Worm (Caenorhabditis elegans) whole organism, L2 larva: Measurements from ENCODE around the gene col-171.

Experiments used
- F13H6.1 ChIP-seq: sonication (generic microtip); optimal IDR thresholded peaks from 2 replicates; lab custom pipeline; 2016; ENCODE audit warnings: missing genetic modification characterization, missing compliant biosample characterization
- R02D3.7 ChIP-seq: fragments of 150-350 bp; optimal IDR thresholded peaks from 2 replicates; lab custom pipeline; 2014; ENCODE audit warnings: missing biosample characterization, missing genetic modification characterization
- Y55F3AM.14 ChIP-seq: fragments of 200-800 bp; sonication (Bioruptor generic); optimal IDR thresholded peaks from 2 replicates; lab custom pipeline; 2018; ENCODE audit warnings: mild to moderate bottlenecking, missing genetic modification characterization, missing compliant biosample characterization
- alr-1 ChIP-seq: fragments of 150-350 bp; optimal IDR thresholded peaks from 2 replicates; lab custom pipeline; 2014; ENCODE audit warnings: missing biosample characterization, missing genetic modification characterization
- ama-1 ChIP-seq: fragments of 150-350 bp; optimal IDR thresholded peaks from 2 replicates; lab custom pipeline; 2018; ENCODE audit warnings: inconsistent platforms
- ceh-82 ChIP-seq: fragments of 150-350 bp; optimal IDR thresholded peaks from 2 replicates; lab custom pipeline; 2014; ENCODE audit warnings: missing biosample characterization, missing genetic modification characterization
- crh-2 ChIP-seq: sonication (generic microtip); optimal IDR thresholded peaks from 2 replicates; lab custom pipeline; 2017; ENCODE audit warnings: missing biosample characterization, missing genetic modification characterization
- egl-27 ChIP-seq: sonication (generic microtip); optimal IDR thresholded peaks from 3 replicates; lab custom pipeline; 2017; ENCODE audit warnings: missing biosample characterization, missing genetic modification reagents, missing genetic modification characterization
- fos-1 ChIP-seq: fragments of 150-350 bp; optimal IDR thresholded peaks from 2 replicates; lab custom pipeline; 2014; ENCODE audit warnings: missing biosample characterization, missing genetic modification characterization
- gmeb-1 ChIP-seq: fragments of 150-350 bp; optimal IDR thresholded peaks from 2 replicates; lab custom pipeline; 2014; ENCODE audit warnings: missing biosample characterization, missing genetic modification characterization
- lin-11 ChIP-seq: fragments of 150-350 bp; sonication (generic microtip); optimal IDR thresholded peaks from 2 replicates; lab custom pipeline; 2014; ENCODE audit warnings: missing biosample characterization, missing genetic modification characterization, inconsistent platforms, mixed read lengths
- lin-13 ChIP-seq: fragments of 150-350 bp; optimal IDR thresholded peaks from 2 replicates; lab custom pipeline; 2014; ENCODE audit warnings: missing biosample characterization, missing genetic modification reagents, missing genetic modification characterization
- lsy-2 ChIP-seq, 2 experiments: fragments of 150-350 bp in 1 of 2; sonication (generic microtip) in 1 of 2; optimal IDR thresholded peaks; 2 replicates each; lab custom pipeline; 2014 to 2017; ENCODE audit warnings: missing biosample characterization in 2 of 2, missing genetic modification characterization in 2 of 2
- mbf-1 ChIP-seq: sonication (generic microtip); optimal IDR thresholded peaks from 2 replicates; lab custom pipeline; 2017; ENCODE audit warnings: missing biosample characterization, missing genetic modification characterization
- nhr-10 ChIP-seq: sonication (generic microtip); optimal IDR thresholded peaks from 2 replicates; lab custom pipeline; 2017; ENCODE audit warnings: missing biosample characterization, missing genetic modification characterization
- nhr-12 ChIP-seq: fragments of 150-350 bp; optimal IDR thresholded peaks from 2 replicates; lab custom pipeline; 2014; ENCODE audit warnings: missing biosample characterization, missing genetic modification characterization
- nhr-129 ChIP-seq: fragments of 150-350 bp; optimal IDR thresholded peaks from 2 replicates; lab custom pipeline; 2014; ENCODE audit warnings: missing biosample characterization, missing genetic modification characterization
- nhr-21 ChIP-seq: fragments of 150-350 bp; optimal IDR thresholded peaks from 2 replicates; lab custom pipeline; 2014; ENCODE audit warnings: missing biosample characterization, missing genetic modification characterization
- nhr-23 ChIP-seq: fragments of 150-350 bp; optimal IDR thresholded peaks from 2 replicates; lab custom pipeline; 2014; ENCODE audit warnings: missing biosample characterization, missing genetic modification reagents, missing genetic modification characterization
- nhr-237 ChIP-seq: fragments of 150-350 bp; optimal IDR thresholded peaks from 2 replicates; lab custom pipeline; 2014; ENCODE audit warnings: missing biosample characterization, missing genetic modification characterization
- nhr-25 ChIP-seq: fragments of 150-350 bp; sonication (generic microtip); optimal IDR thresholded peaks from 3 replicates; lab custom pipeline; 2014; ENCODE audit warnings: missing biosample characterization, missing genetic modification characterization
- peb-1 ChIP-seq: fragments of 150-350 bp; optimal IDR thresholded peaks from 2 replicates; lab custom pipeline; 2014; ENCODE audit warnings: missing biosample characterization, missing genetic modification characterization
- sem-4 ChIP-seq: fragments of 150-350 bp; optimal IDR thresholded peaks from 2 replicates; lab custom pipeline; 2014; ENCODE audit warnings: missing biosample characterization, missing genetic modification reagents, missing genetic modification characterization
- skn-1 ChIP-seq: sonication (generic microtip); optimal IDR thresholded peaks from 2 replicates; lab custom pipeline; 2017; ENCODE audit warnings: missing biosample characterization, missing genetic modification characterization
- sma-3 ChIP-seq: sonication (generic microtip); optimal IDR thresholded peaks from 2 replicates; lab custom pipeline; 2016; ENCODE audit warnings: missing genetic modification reagents, missing genetic modification characterization, missing compliant biosample characterization
- sma-9 ChIP-seq, 2 experiments: fragments of 150-350 bp in 1 of 2; sonication (generic microtip) in 1 of 2; optimal IDR thresholded peaks; 2 replicates each; lab custom pipeline; 2014 to 2016; ENCODE audit warnings: missing genetic modification characterization in 2 of 2, mild to moderate bottlenecking in 1 of 2, missing biosample characterization in 1 of 2, missing compliant biosample characterization in 1 of 2, missing genetic modification reagents in 1 of 2, moderate library complexity in 1 of 2
- snpc-4 ChIP-seq: fragments of 150-350 bp; optimal IDR thresholded peaks from 2 replicates; lab custom pipeline; 2014; ENCODE audit warnings: missing biosample characterization, missing genetic modification characterization
- unc-39 ChIP-seq: fragments of 150-350 bp; optimal IDR thresholded peaks from 2 replicates; lab custom pipeline; 2014; ENCODE audit warnings: missing biosample characterization, missing genetic modification characterization
- unc-55 ChIP-seq: fragments of 150-350 bp; sonication (generic microtip); optimal IDR thresholded peaks from 3 replicates; lab custom pipeline; 2014; ENCODE audit warnings: missing biosample characterization, missing genetic modification reagents, missing genetic modification characterization
- zag-1 ChIP-seq: fragments of 150-350 bp; optimal IDR thresholded peaks from 2 replicates; lab custom pipeline; 2014; ENCODE audit warnings: missing biosample characterization, missing genetic modification characterization
- ztf-1 ChIP-seq: fragments of 200-800 bp; sonication (Bioruptor generic); conservative IDR thresholded peaks from 2 replicates; pipeline ENCODE4 v1.3.6; 2022; ENCODE audit warnings: missing genetic modification characterization, missing compliant biosample characterization
- ztf-4 ChIP-seq: fragments of 150-350 bp; optimal IDR thresholded peaks from 2 replicates; lab custom pipeline; 2014; ENCODE audit warnings: missing biosample characterization, missing genetic modification characterization

col-171 gene

DNA sequence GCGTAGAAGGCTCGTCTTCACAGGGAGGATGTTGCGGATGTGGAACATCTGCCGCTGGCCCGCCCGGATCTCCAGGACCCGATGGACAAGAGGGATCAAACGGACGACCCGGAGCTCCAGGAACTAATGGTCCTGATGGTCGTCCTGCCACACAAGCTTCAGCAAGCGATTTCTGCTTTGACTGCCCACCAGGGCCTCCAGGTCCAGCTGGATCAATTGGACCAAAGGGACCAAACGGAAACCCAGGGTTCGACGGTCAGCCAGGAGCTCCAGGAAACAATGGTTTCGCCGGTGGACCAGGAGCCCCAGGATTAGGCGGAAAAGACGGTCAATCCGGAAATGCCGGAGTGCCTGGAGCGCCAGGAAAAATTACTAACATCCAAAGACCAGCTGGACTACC, 504 bp downstream of the col-171 start:
- TF ChIP-seq ztf-1 (GFP tag; lab: Robert Waterston, UW) (0 out of 2 replicates have a peak, but pooled peaks have one; percentile 76), mbf-1 (tag; lab: Kevin White, UChicago) (no peak)

ce11 chrX:6337338-6337737, 3.2 kb downstream of the col-171 start:
- no peak for TF ChIP-seq ceh-82 (tag; lab: Kevin White, UChicago)

DNA sequence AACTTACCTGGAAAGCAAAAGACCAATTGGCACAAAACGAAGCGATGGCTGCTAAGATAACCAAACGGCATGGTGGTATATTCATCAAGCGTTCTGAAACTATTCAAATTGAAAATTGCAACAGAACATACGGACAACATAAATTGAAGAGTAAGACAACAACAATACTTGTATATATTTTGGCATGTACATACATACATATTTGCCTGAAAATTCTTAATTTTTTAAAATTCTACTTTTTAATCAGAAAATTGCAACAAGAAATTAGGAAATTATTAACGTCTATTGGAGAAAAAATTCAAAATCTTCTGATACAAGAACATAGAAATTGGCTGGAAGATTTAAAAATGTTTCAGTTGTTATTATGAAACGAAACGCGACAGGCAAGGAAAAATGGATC, 3.9 kb downstream of the col-171 start, which contains the start of gene C03B1.13:
TSS of gene C03B1.13 (minus strand) at position 101 of the 400 bp plus-strand sequence.
- no peak for TF ChIP-seq F13H6.1 (tag; lab: Kevin White, UChicago)
- TF ChIP-seq nhr-12 (tag; lab: Kevin White, UChicago), result no peak
- no peak for TF ChIP-seq nhr-23 (tag; lab: Kevin White, UChicago)
- TF ChIP-seq zag-1 (tag; lab: Kevin White, UChicago), result no peak

- TF ChIP-seq nhr-25 (no peak), egl-27 (tag; lab: Kevin White, UChicago) (peak; percentile 24), sma-9 (GFP tag; optimal IDR thresholded peaks at IDR 0.05; lab: Kevin White, UChicago) (peak; percentile 65), sma-9 (tag; optimal IDR thresholded peaks at IDR 0.05; lab: Kevin White, UChicago) (no peak), sma-3 (GFP tag; lab: Kevin White, UChicago) (peak; percentile 15), alr-1 (no peak), crh-2 (tag; lab: Kevin White, UChicago) (peak; percentile 54), gmeb-1 (tag; lab: Kevin White, UChicago) (peak; percentile 22), fos-1 (peak; percentile 90)
Observed at ce11 chrX:6338446-6338845, 4.3 kb downstream of the col-171 start.

- no peak for TF ChIP-seq lsy-2 (tag; optimal IDR thresholded peaks at IDR 0.05; lab: Kevin White, UChicago)
- TF ChIP-seq nhr-23 (tag; lab: Kevin White, UChicago), result no peak
- no peak for TF ChIP-seq lin-11 (tag; lab: Kevin White, UChicago)
- no peak for TF ChIP-seq snpc-4 (tag; lab: Kevin White, UChicago)
- TF ChIP-seq sma-3 (GFP tag; lab: Kevin White, UChicago), result no peak
- TF ChIP-seq ceh-82 (tag; lab: Kevin White, UChicago), result no peak
- no peak for TF ChIP-seq unc-55
- no peak for TF ChIP-seq zag-1 (tag; lab: Kevin White, UChicago)
- no peak for TF ChIP-seq sma-9 (GFP tag; optimal IDR thresholded peaks at IDR 0.05; lab: Kevin White, UChicago)
- TF ChIP-seq sma-9 (tag; optimal IDR thresholded peaks at IDR 0.05; lab: Kevin White, UChicago), result no peak
- TF ChIP-seq Y55F3AM.14 (GFP tag; lab: Kevin White, UChicago), result no peak
- no peak for TF ChIP-seq ztf-4 (tag; lab: Kevin White, UChicago)
- TF ChIP-seq nhr-129 (tag; lab: Kevin White, UChicago), result no peak
- no peak for TF ChIP-seq nhr-237 (tag; lab: Kevin White, UChicago)
Observed at ce11 chrX:6341513-6341912, 7.4 kb downstream of the col-171 start, which contains the start of gene C03B1.7. Gene C03B1.7, plus strand, starts transcription at chrX:6341813.

DNA sequence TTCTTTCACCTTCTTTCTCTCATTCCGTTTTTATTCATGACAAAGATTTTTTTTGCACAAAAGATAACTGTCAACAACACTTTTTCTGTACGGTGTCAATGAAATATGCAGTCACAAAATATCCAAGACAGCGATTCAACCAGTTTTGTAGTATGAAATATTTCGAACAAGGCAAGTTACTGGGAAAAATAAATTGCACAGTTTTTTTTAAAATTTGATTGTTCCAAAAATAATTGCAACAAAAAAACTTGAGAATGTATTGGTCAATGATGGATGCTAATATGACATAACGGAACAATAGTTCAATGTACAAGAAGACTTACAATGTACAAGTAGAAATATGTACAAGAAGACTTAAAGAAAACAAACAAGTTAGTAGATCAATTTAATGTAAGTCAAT, 11.7 kb downstream of the col-171 start:
- TF ChIP-seq nhr-21 (tag; lab: Kevin White, UChicago) (no peak), snpc-4 (tag; lab: Kevin White, UChicago) (no peak), sem-4 (tag; lab: Kevin White, UChicago) (no peak), ztf-1 (GFP tag; lab: Robert Waterston, UW) (no peak), R02D3.7 (tag; lab: Kevin White, UChicago) (no peak), nhr-237 (tag; lab: Kevin White, UChicago) (no peak), nhr-129 (tag; lab: Kevin White, UChicago) (no peak), sma-3 (GFP tag; lab: Kevin White, UChicago) (no peak), ztf-4 (tag; lab: Kevin White, UChicago) (no peak), ama-1 (lab: Kevin White, UChicago) (no peak), skn-1 (tag; lab: Kevin White, UChicago) (no peak), nhr-10 (tag; lab: Kevin White, UChicago) (no peak), unc-55 (no peak), fos-1 (no peak), unc-39 (tag; lab: Kevin White, UChicago) (no peak), lin-13 (GFP tag; lab: Kevin White, UChicago) (no peak), peb-1 (tag; lab: Kevin White, UChicago) (no peak)
